Fruit fly (Drosophila melanogaster) whole organism, pupa: Measurements from ENCODE around the gene Jig.

Experiments used
- CG10348 ChIP-seq: fragments of 200-800 bp; sonication (Bioruptor generic); IDR thresholded peaks from 2 replicates; pipeline ENCODE4 v1.3.6; 2022; ENCODE audit warnings: missing biosample characterization, missing genetic modification characterization
- CG12605 ChIP-seq: fragments of 200-800 bp; sonication (Bioruptor generic); IDR thresholded peaks from 2 replicates; pipeline ENCODE4 v1.3.6; 2022; ENCODE audit warnings: missing biosample characterization, missing genetic modification characterization
- CG13204 ChIP-seq: fragments of 200-800 bp; sonication (Bioruptor generic); optimal IDR thresholded peaks from 2 replicates; lab custom pipeline; 2018; ENCODE audit warnings: missing biosample characterization, mild to moderate bottlenecking, missing genetic modification characterization, moderate library complexity
- CG14655 ChIP-seq: fragments of 200-800 bp; sonication (Bioruptor generic); optimal IDR thresholded peaks from 3 replicates; lab custom pipeline; 2017; ENCODE audit warnings: mild to moderate bottlenecking, missing biosample characterization, missing genetic modification reagents, missing genetic modification characterization
- CG15710 ChIP-seq: fragments of 200-800 bp; sonication (Bioruptor generic); optimal IDR thresholded peaks from 2 replicates; lab custom pipeline; 2018; ENCODE audit warnings: missing biosample characterization, mild to moderate bottlenecking, missing genetic modification characterization, moderate library complexity
- CG17806 ChIP-seq: fragments of 200-800 bp; sonication (Bioruptor generic); optimal IDR thresholded peaks from 2 replicates; lab custom pipeline; 2018; ENCODE audit warnings: missing biosample characterization, mild to moderate bottlenecking, missing genetic modification characterization, moderate library complexity
- CG32121 ChIP-seq: fragments of 200-800 bp; sonication (Bioruptor generic); IDR thresholded peaks from 2 replicates; pipeline ENCODE4 v1.3.6; 2022; ENCODE audit warnings: missing biosample characterization, missing genetic modification characterization
- CG34367 ChIP-seq: fragments of 200-800 bp; sonication (Bioruptor generic); optimal IDR thresholded peaks from 2 replicates; lab custom pipeline; 2018; ENCODE audit warnings: missing biosample characterization, mild to moderate bottlenecking, missing genetic modification characterization
- CG4496 ChIP-seq: fragments of 200-800 bp; sonication (Bioruptor generic); IDR thresholded peaks from 3 replicates; pipeline ENCODE4 v1.3.6; 2022; ENCODE audit warnings: missing biosample characterization, missing genetic modification characterization
- CG8159 ChIP-seq: fragments of 200-800 bp; sonication (Bioruptor generic); optimal IDR thresholded peaks from 3 replicates; lab custom pipeline; 2018; ENCODE audit warnings: missing biosample characterization, mild to moderate bottlenecking, missing genetic modification characterization, moderate library complexity
- CG8301 ChIP-seq: fragments of 200-800 bp; sonication (Bioruptor generic); optimal IDR thresholded peaks from 2 replicates; lab custom pipeline; 2018; ENCODE audit warnings: missing biosample characterization, mild to moderate bottlenecking, missing genetic modification characterization
- CG9948 ChIP-seq: fragments of 200-800 bp; sonication (Bioruptor generic); optimal IDR thresholded peaks from 2 replicates; lab custom pipeline; 2018; ENCODE audit warnings: missing biosample characterization, mild to moderate bottlenecking, missing genetic modification characterization, moderate library complexity
- D1 ChIP-seq: fragments of 200-800 bp; sonication (Bioruptor generic); optimal IDR thresholded peaks from 2 replicates; lab custom pipeline; 2018; ENCODE audit warnings: missing biosample characterization, mild to moderate bottlenecking, missing genetic modification characterization, moderate library complexity
- EcR ChIP-seq: fragments of 200-800 bp; sonication (Bioruptor generic); optimal IDR thresholded peaks from 3 replicates; lab custom pipeline; 2019; ENCODE audit warnings: missing biosample characterization, missing genetic modification characterization, mild to moderate bottlenecking, moderate library complexity, missing genetic modification reagents
- Ets98B ChIP-seq: fragments of 200-800 bp; sonication (Bioruptor generic); IDR thresholded peaks from 2 replicates; pipeline ENCODE4 v1.3.6; 2022; ENCODE audit warnings: missing biosample characterization, missing genetic modification characterization
- Pif1A ChIP-seq: fragments of 200-800 bp; sonication (Bioruptor generic); optimal IDR thresholded peaks from 3 replicates; lab custom pipeline; 2016; ENCODE audit warnings: missing biosample characterization, missing genetic modification characterization
- Pif1B ChIP-seq: fragments of 200-800 bp; sonication (Bioruptor generic); optimal IDR thresholded peaks from 3 replicates; lab custom pipeline; 2016; ENCODE audit warnings: missing biosample characterization, missing genetic modification characterization
- Snoo ChIP-seq: fragments of 200-800 bp; sonication (Bioruptor generic); optimal IDR thresholded peaks from 3 replicates; lab custom pipeline; 2017; ENCODE audit warnings: missing biosample characterization, mild to moderate bottlenecking, missing genetic modification characterization, inconsistent platforms
- fd96Ca ChIP-seq: fragments of 200-800 bp; sonication (Bioruptor generic); IDR thresholded peaks from 3 replicates; pipeline ENCODE4 v1.3.6; 2022; ENCODE audit warnings: missing biosample characterization, missing genetic modification characterization
- gl ChIP-seq: fragments of 200-800 bp; sonication (Bioruptor generic); optimal IDR thresholded peaks from 2 replicates; lab custom pipeline; 2018; ENCODE audit warnings: missing biosample characterization, mild to moderate bottlenecking, missing genetic modification characterization
- rn ChIP-seq: fragments of 200-800 bp; sonication (Bioruptor generic); IDR thresholded peaks from 2 replicates; pipeline ENCODE4 v1.3.6; 2022; ENCODE audit warnings: missing biosample characterization, missing genetic modification characterization

Gene Jig

dm6 chr3R:14576692-14577646, 16.2 kb downstream of the Jig start, which contains the start of gene stumps:
Gene stumps, plus strand, starts transcription at chr3R:14577217.
- TF ChIP-seq CG17806 (no peak), CG14655 (GFP tag; lab: Kevin White, UChicago) (peak; percentile 32), Ets98B (GFP tag; lab: Robert Waterston, UW) (peak; percentile 35; the same call in 1 of the 2 replicates), CG8301 (tag; lab: Kevin White, UChicago) (peak; percentile 12), CG4496 (GFP tag; lab: Robert Waterston, UW) (peak; percentile 56; the same call in 2 of the 3 replicates), Snoo (no peak), CG32121 (GFP tag; lab: Robert Waterston, UW) (peak; percentile 74), CG8159 (tag; lab: Kevin White, UChicago) (no peak), CG12605 (0 out of 2 replicates have a peak, but pooled peaks have one; percentile 21)

DNA sequence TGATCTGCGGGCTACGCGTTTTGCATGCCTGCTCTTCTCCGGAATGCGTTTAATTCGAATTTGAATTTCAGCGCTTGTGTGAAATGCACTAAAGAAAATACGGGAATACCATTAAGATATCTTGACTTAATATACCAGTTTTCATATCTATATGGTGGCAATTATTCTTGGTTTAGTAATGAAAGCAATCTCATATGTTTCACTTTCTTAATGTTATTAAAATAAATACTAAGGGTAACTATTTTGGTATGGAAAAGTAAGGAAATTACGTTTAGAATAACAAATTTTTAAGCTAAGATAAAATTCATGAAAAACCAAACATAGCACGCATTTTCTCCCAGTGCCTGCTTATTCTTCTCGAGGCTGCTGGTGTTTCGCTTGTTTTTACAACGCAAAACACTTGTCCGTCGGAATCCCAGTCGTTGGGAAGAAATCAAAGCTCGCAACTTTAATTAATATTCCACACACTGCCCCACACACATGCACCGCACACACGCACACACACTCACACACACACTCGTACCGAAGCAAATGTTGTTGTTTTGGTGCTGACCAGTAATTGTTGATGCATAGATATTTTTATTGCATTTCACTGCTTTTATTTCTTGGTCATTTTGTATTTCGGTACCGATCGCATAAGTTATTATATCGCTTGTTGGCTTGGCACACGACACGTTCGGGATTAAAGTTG, 17.2 kb downstream of the Jig start:
- TF ChIP-seq CG13204 (GFP tag; lab: Kevin White, UChicago) (no peak), CG14655 (GFP tag; lab: Kevin White, UChicago) (peak; percentile 4), CG34367 (tag; lab: Kevin White, UChicago) (peak; percentile 0), CG15710 (tag; lab: Kevin White, UChicago) (peak; percentile 47), CG32121 (GFP tag; lab: Robert Waterston, UW) (peak; percentile 36; the same call in 1 of the 2 replicates), CG8159 (tag; lab: Kevin White, UChicago) (peak; percentile 46), CG8301 (tag; lab: Kevin White, UChicago) (no peak), fd96Ca (GFP tag; lab: Robert Waterston, UW) (no peak), Snoo (peak; percentile 3), CG17806 (no peak), CG9948 (tag; lab: Kevin White, UChicago) (peak; percentile 32)

- no peak for TF ChIP-seq D1
- TF ChIP-seq CG4496 (GFP tag; lab: Robert Waterston, UW), result no peak
- TF ChIP-seq gl (tag; lab: Kevin White, UChicago), result no peak
- TF ChIP-seq EcR (GFP tag; lab: Kevin White, UChicago), result no peak
- TF ChIP-seq Pif1A (GFP tag; lab: Kevin White, UChicago), result no peak
- TF ChIP-seq fd96Ca (GFP tag; lab: Robert Waterston, UW), result no peak
- TF ChIP-seq CG10348 (GFP tag; lab: Robert Waterston, UW), result no peak
- no peak for TF ChIP-seq CG34367 (tag; lab: Kevin White, UChicago)
- no peak for TF ChIP-seq CG14655 (GFP tag; lab: Kevin White, UChicago)
Measured at dm6 chr3R:14580045-14580579, 19.4 kb downstream of the Jig start.

DNA sequence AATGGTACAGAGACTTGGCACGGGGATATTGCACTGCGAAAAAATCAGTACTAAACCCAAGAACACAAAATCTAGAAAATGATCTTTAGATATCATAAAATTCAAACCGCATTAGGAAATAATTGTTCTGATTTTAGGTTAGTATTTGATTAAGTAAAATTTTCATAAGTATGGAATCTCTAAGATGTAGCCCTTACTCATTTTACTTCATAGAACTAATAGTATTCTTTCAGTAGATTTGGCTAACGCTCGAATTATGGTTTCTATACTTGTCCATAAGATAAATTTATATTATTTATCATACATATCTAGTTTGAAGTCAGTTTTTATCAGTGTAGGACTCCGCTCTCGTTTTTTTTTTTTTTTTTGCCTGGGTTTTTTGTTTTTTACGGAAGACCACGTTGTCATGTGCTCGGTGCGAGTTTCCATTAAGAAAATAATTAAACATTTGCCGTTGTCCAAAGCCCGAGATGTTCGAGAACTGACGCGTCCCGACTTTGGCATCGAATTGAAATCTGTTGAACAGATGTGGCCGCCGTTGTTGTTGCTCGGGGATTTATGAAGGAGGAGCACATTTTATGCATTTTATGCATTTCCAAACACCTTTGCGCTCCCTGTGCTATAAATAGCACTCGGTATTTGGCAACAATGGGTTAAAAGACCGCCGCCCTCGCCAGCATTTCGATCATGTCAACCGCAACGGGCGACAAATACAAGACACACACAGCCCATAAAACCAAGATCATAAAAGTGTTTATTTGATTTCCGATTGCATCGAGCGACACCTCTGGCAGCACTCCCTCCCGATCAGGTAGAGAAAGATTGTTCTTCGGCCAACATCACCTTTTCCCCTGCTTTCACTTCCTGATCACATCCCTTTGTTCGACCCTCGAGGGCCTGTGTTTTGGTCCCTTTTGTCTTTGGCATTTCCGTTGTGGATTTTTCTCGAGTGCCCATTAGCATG, 26.0 kb downstream of the Jig start:
- no peak for TF ChIP-seq fd96Ca (GFP tag; lab: Robert Waterston, UW)
- no peak for TF ChIP-seq CG15710 (tag; lab: Kevin White, UChicago)
- TF ChIP-seq, all 21 proteins: peak for 0

- TF ChIP-seq CG10348 (GFP tag; lab: Robert Waterston, UW) (no peak), Ets98B (GFP tag; lab: Robert Waterston, UW) (no peak), CG9948 (tag; lab: Kevin White, UChicago) (no peak), CG12605 (no peak), D1 (no peak), CG8301 (tag; lab: Kevin White, UChicago) (peak; percentile 31), EcR (GFP tag; lab: Kevin White, UChicago) (no peak), CG32121 (GFP tag; lab: Robert Waterston, UW) (no peak), Pif1B (GFP tag; lab: Kevin White, UChicago) (no peak), CG14655 (GFP tag; lab: Kevin White, UChicago) (peak; percentile 49), Pif1A (GFP tag; lab: Kevin White, UChicago) (peak; percentile 12), Snoo (no peak), CG8159 (tag; lab: Kevin White, UChicago) (peak; percentile 28), rn (GFP tag; lab: Robert Waterston, UW) (no peak), fd96Ca (GFP tag; lab: Robert Waterston, UW) (no peak; the same call in 1 of the 3 replicates), CG17806 (no peak), CG13204 (GFP tag; lab: Kevin White, UChicago) (no peak), gl (tag; lab: Kevin White, UChicago) (no peak), CG15710 (tag; lab: Kevin White, UChicago) (peak; percentile 17), CG4496 (GFP tag; lab: Robert Waterston, UW) (peak; percentile 65; the same call in 2 of the 3 replicates), CG34367 (tag; lab: Kevin White, UChicago) (no peak)
Measured at dm6 chr3R:14589483-14589882, 28.7 kb downstream of the Jig start.
